Fruit fly (Drosophila melanogaster): ENCODE data around the gene CG31917.

The CG31917 gene

DNA sequence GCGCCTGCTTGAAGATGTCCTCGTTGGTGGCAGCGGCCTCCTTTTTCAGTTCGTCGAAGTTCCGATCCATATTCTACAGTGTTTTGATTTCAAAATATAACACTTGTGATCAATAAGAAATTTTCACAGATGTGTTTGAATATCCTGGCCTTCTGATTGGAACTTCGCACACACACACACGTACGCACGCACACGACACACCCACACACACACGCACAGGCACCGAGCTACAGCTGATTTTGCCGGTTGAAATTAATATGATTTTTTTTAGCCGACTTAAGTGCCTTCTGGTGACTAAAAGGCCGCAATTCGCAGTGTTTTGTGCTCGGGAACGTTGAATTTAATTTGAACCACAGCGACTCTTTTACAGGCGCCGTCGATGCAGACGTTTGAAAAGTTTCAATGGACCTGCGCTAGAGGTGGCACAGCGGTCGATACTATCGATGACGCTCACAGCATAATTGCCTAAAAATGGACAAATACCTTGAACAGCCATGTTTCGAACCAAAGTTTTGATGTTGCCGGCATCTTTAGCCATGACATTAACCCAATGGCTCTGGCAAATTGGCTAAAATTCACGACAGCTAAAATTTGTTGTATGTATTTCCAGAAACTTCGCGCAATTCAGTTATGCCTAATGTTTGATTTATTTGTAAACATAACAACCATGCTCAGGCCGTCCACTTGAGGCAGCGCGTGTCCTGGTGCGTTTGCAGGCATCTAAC, 1.2 kb downstream of the CG31917 start, which contains the start of gene Rtnl1 (continued):
- peak; percentile 3 for TF ChIP-seq gcm (GFP tag; optimal IDR thresholded peaks at IDR 0.05)
- no peak for TF ChIP-seq CG8944 (GFP tag; optimal IDR thresholded peaks at IDR 0.05)
- TF ChIP-seq Fer1 (GFP tag; optimal IDR thresholded peaks at IDR 0.05): peak; percentile 28
- TF ChIP-seq CG34376 (GFP tag; optimal IDR thresholded peaks at IDR 0.05): no peak
- no peak for TF ChIP-seq gsb (GFP tag; IDR thresholded peaks at IDR 0.05)
- no peak for TF ChIP-seq eyg (GFP tag; optimal IDR thresholded peaks at IDR 0.05)
- TF ChIP-seq Doc2 (GFP tag; IDR thresholded peaks at IDR 0.05): no peak
- no peak for TF ChIP-seq CG2199 (GFP tag; IDR thresholded peaks at IDR 0.05)
- TF ChIP-seq PHDP (tag; optimal IDR thresholded peaks at IDR 0.05): no peak
- no peak for TF ChIP-seq gce (GFP tag; IDR thresholded peaks at IDR 0.05)
- TF ChIP-seq Hr3 (GFP tag; optimal IDR thresholded peaks at IDR 0.05): no peak
- no peak for TF ChIP-seq scrt (GFP tag; optimal IDR thresholded peaks at IDR 0.05)
- no peak for TF ChIP-seq disco-r (GFP tag; optimal IDR thresholded peaks at IDR 0.05)
- TF ChIP-seq CG12236 (GFP tag; optimal IDR thresholded peaks at IDR 0.05): no peak
- peak; percentile 6 for TF ChIP-seq CG10543 (GFP tag; optimal IDR thresholded peaks at IDR 0.05)
- peak; percentile 96 for TF ChIP-seq Elba2 (GFP tag; optimal IDR thresholded peaks at IDR 0.05)
- no peak for TF ChIP-seq Optix (GFP tag; IDR thresholded peaks at IDR 0.05)
- TF ChIP-seq ara (GFP tag; IDR thresholded peaks at IDR 0.05): no peak
- TF ChIP-seq CrebB (tag; optimal IDR thresholded peaks at IDR 0.05): peak; percentile 17
- TF ChIP-seq CG10979 (tag; optimal IDR thresholded peaks at IDR 0.05): peak; percentile 17
- no peak for TF ChIP-seq CG11456 (GFP tag; IDR thresholded peaks at IDR 0.05)
- TF ChIP-seq YL-1 (GFP tag; optimal IDR thresholded peaks at IDR 0.05): peak; percentile 72
- TF ChIP-seq CG4424 (GFP tag; optimal IDR thresholded peaks at IDR 0.05): peak; percentile 24
- peak; percentile 56 for TF ChIP-seq CG7987 (GFP tag; optimal IDR thresholded peaks at IDR 0.05)
- no peak for TF ChIP-seq CG14965 (GFP tag; optimal IDR thresholded peaks at IDR 0.05; ENCODE audit: borderline replicate concordance)
- peak; percentile 10 for TF ChIP-seq CG1792 (GFP tag; optimal IDR thresholded peaks at IDR 0.05)
- no peak for TF ChIP-seq h (optimal IDR thresholded peaks at IDR 0.05)
- TF ChIP-seq dimm (GFP tag; IDR thresholded peaks at IDR 0.05): no peak
- no peak for TF ChIP-seq CG16779 (GFP tag; IDR thresholded peaks at IDR 0.05)
- peak; percentile 82 for TF ChIP-seq HLH4C (GFP tag; IDR thresholded peaks at IDR 0.05; ENCODE audit: partially characterized antibody)
- TF ChIP-seq Dll (GFP tag; IDR thresholded peaks at IDR 0.05; ENCODE audit: partially characterized antibody): peak; percentile 91
- no peak for TF ChIP-seq MTF-1 (GFP tag; optimal IDR thresholded peaks at IDR 0.05; ENCODE audit: borderline replicate concordance)
- TF ChIP-seq tll (GFP tag; optimal IDR thresholded peaks at IDR 0.05): no peak
- no peak for TF ChIP-seq danr (GFP tag; IDR thresholded peaks at IDR 0.05)
- peak; percentile 90 for TF ChIP-seq tna (GFP tag; IDR thresholded peaks at IDR 0.05; ENCODE audit: partially characterized antibody)
- TF ChIP-seq CG2678 (tag; optimal IDR thresholded peaks at IDR 0.05): no peak
- TF ChIP-seq BEAF-32 (GFP tag; optimal IDR thresholded peaks at IDR 0.05): peak; percentile 98
- TF ChIP-seq usp (GFP tag; optimal IDR thresholded peaks at IDR 0.05): no peak
- no peak for TF ChIP-seq CG6683 (GFP tag; optimal IDR thresholded peaks at IDR 0.05)
- peak; percentile 3 for TF ChIP-seq Side (GFP tag; optimal IDR thresholded peaks at IDR 0.05)
- TF ChIP-seq CkIIα-i1 (GFP tag; IDR thresholded peaks at IDR 0.05): no peak
- TF ChIP-seq Neu2 (GFP tag; optimal IDR thresholded peaks at IDR 0.05; ENCODE audit: borderline replicate concordance): no peak
- peak; percentile 10 for TF ChIP-seq CG6654 (GFP tag; optimal IDR thresholded peaks at IDR 0.05)
- no peak for TF ChIP-seq sc (optimal IDR thresholded peaks at IDR 0.05)
- no peak for TF ChIP-seq sc (GFP tag; optimal IDR thresholded peaks at IDR 0.05)
- peak; percentile 79 for TF ChIP-seq CG14860 (GFP tag; IDR thresholded peaks at IDR 0.05; ENCODE audit: partially characterized antibody)
- peak; percentile 30 for TF ChIP-seq CG18599 (GFP tag; optimal IDR thresholded peaks at IDR 0.05)
- no peak for TF ChIP-seq CG2889 (GFP tag; IDR thresholded peaks at IDR 0.05)
- peak; percentile 71 for TF ChIP-seq p53 (GFP tag; optimal IDR thresholded peaks at IDR 0.05)
- TF ChIP-seq CG7839 (tag; optimal IDR thresholded peaks at IDR 0.05): no peak

All from whole organism, embryonic.